Fruit fly (Drosophila melanogaster) whole organism, embryonic: ENCODE results near the gene CG12516.

Source experiments
- CG1024 ChIP-seq: fragments of 200-800 bp; sonication (Bioruptor generic); IDR thresholded peaks from 2 replicates; pipeline ENCODE4 v1.3.6; 2022; ENCODE audit warnings: missing biosample characterization, missing genetic modification characterization
- CG12071 ChIP-seq: fragments of 200-800 bp; sonication (Bioruptor generic); optimal IDR thresholded peaks from 3 replicates; lab custom pipeline; 2018; ENCODE audit warnings: missing biosample characterization, mild to moderate bottlenecking, missing genetic modification characterization
- CG12299 ChIP-seq: fragments of 200-800 bp; sonication (Bioruptor generic); optimal IDR thresholded peaks from 2 replicates; lab custom pipeline; 2018; ENCODE audit warnings: missing biosample characterization, mild to moderate bottlenecking, missing genetic modification characterization
- CG1529 ChIP-seq: fragments of 200-800 bp; sonication (Bioruptor generic); optimal IDR thresholded peaks from 3 replicates; lab custom pipeline; 2018; ENCODE audit warnings: missing biosample characterization, missing genetic modification characterization
- CG17186 ChIP-seq: fragments of 200-800 bp; sonication (Bioruptor generic); optimal IDR thresholded peaks from 3 replicates; lab custom pipeline; 2017; ENCODE audit warnings: missing biosample characterization, missing genetic modification reagents, missing genetic modification characterization
- CG17912 ChIP-seq: fragments of 200-800 bp; sonication (Bioruptor generic); optimal IDR thresholded peaks from 2 replicates; lab custom pipeline; 2018; ENCODE audit warnings: missing biosample characterization, mild to moderate bottlenecking, missing genetic modification characterization
- CG1832 ChIP-seq: fragments of 200-800 bp; sonication (Bioruptor generic); optimal IDR thresholded peaks from 2 replicates; lab custom pipeline; 2017; ENCODE audit warnings: missing biosample characterization, mild to moderate bottlenecking, missing genetic modification characterization, inconsistent platforms
- CG18476 ChIP-seq: fragments of 200-800 bp; sonication (Bioruptor generic); optimal IDR thresholded peaks from 2 replicates; lab custom pipeline; 2016; ENCODE audit warnings: missing biosample characterization, mild to moderate bottlenecking, missing genetic modification characterization
- CG18599 ChIP-seq: fragments of 200-800 bp; sonication (Bioruptor generic); optimal IDR thresholded peaks from 3 replicates; lab custom pipeline; 2017; ENCODE audit warnings: missing biosample characterization, missing genetic modification characterization, mild to moderate bottlenecking, moderate library complexity, missing genetic modification reagents
- CG18764 ChIP-seq: fragments of 200-800 bp; sonication (Bioruptor generic); optimal IDR thresholded peaks from 3 replicates; lab custom pipeline; 2016; ENCODE audit warnings: missing biosample characterization, missing genetic modification characterization
- CG2129 ChIP-seq: fragments of 200-800 bp; sonication (Bioruptor generic); IDR thresholded peaks from 2 replicates; pipeline ENCODE4 v1.3.6; 2022; ENCODE audit warnings: missing biosample characterization, missing genetic modification characterization; ENCODE audit not compliant: partially characterized antibody
- CG30403 ChIP-seq: fragments of 200-800 bp; sonication (Bioruptor generic); optimal IDR thresholded peaks from 3 replicates; lab custom pipeline; 2016; ENCODE audit warnings: missing biosample characterization, missing genetic modification characterization
- CG31224 ChIP-seq: fragments of 200-800 bp; sonication (Bioruptor generic); IDR thresholded peaks from 2 replicates; pipeline ENCODE4 v1.3.6; 2022; ENCODE audit warnings: missing biosample characterization, missing genetic modification characterization
- CG31388 ChIP-seq: fragments of 200-800 bp; sonication (Bioruptor generic); optimal IDR thresholded peaks from 2 replicates; lab custom pipeline; 2016; ENCODE audit warnings: missing biosample characterization, missing genetic modification characterization
- CG43689 ChIP-seq: fragments of 200-800 bp; sonication (Bioruptor generic); IDR thresholded peaks from 2 replicates; pipeline ENCODE4 v1.3.6; 2022; ENCODE audit warnings: missing biosample characterization, missing genetic modification characterization
- CG4730 ChIP-seq: fragments of 200-800 bp; sonication (Bioruptor generic); IDR thresholded peaks from 2 replicates; pipeline ENCODE4 v1.3.6; 2022; ENCODE audit warnings: missing biosample characterization, missing genetic modification characterization
- CG6854 ChIP-seq: fragments of 200-800 bp; sonication (Bioruptor generic); optimal IDR thresholded peaks from 3 replicates; lab custom pipeline; 2017; ENCODE audit warnings: missing biosample characterization, mild to moderate bottlenecking, missing genetic modification characterization
- CG8944 ChIP-seq: fragments of 200-800 bp; sonication (Bioruptor generic); optimal IDR thresholded peaks from 3 replicates; lab custom pipeline; 2016; ENCODE audit warnings: missing biosample characterization, missing genetic modification characterization
- D ChIP-seq, 2 experiments: fragments of 200-800 bp in 1 of 2; fragments of >200 bp in 1 of 2; sonication (Bioruptor generic) in 1 of 2; optimal IDR thresholded peaks; 2 replicates in 1 of 2; 3 replicates in 1 of 2; lab custom pipeline; 2017; ENCODE audit warnings: mild to moderate bottlenecking in 1 of 2, missing biosample characterization in 1 of 2, missing genetic modification characterization in 1 of 2, missing genetic modification reagents in 1 of 2
- Dll ChIP-seq: fragments of 200-800 bp; sonication (Bioruptor generic); IDR thresholded peaks from 4 replicates; pipeline ENCODE4 v1.3.6; 2022; ENCODE audit warnings: missing biosample characterization, missing genetic modification characterization; ENCODE audit not compliant: partially characterized antibody
- Hand ChIP-seq: fragments of 200-800 bp; sonication (Bioruptor generic); optimal IDR thresholded peaks from 2 replicates; lab custom pipeline; 2017; ENCODE audit warnings: mild to moderate bottlenecking, missing biosample characterization, missing genetic modification reagents, missing genetic modification characterization
- HmgD ChIP-seq: fragments of 200-800 bp; sonication (Bioruptor generic); optimal IDR thresholded peaks from 3 replicates; lab custom pipeline; 2016; ENCODE audit warnings: missing biosample characterization, missing genetic modification characterization
- Med ChIP-seq: fragments of 200-800 bp; sonication (Bioruptor generic); peaks from one replicate; lab custom pipeline; 2016; ENCODE audit warnings: missing biosample characterization, missing genetic modification characterization, mild to moderate bottlenecking, inconsistent platforms, moderate library complexity
- Mes4 ChIP-seq: fragments of 200-800 bp; sonication (Bioruptor generic); optimal IDR thresholded peaks from 2 replicates; lab custom pipeline; 2016; ENCODE audit warnings: missing biosample characterization, missing genetic modification characterization
- NFAT ChIP-seq: fragments of 200-800 bp; sonication (Bioruptor generic); IDR thresholded peaks from 2 replicates; pipeline ENCODE4 v1.3.6; 2022; ENCODE audit warnings: missing biosample characterization, missing genetic modification characterization
- Oaz ChIP-seq: fragments of 200-800 bp; sonication (Bioruptor generic); IDR thresholded peaks from 2 replicates; pipeline ENCODE4 v1.3.6; 2022; ENCODE audit warnings: missing biosample characterization, missing genetic modification characterization
- Side ChIP-seq: fragments of 200-800 bp; sonication (Bioruptor generic); optimal IDR thresholded peaks from 2 replicates; lab custom pipeline; 2016; ENCODE audit warnings: missing biosample characterization, missing genetic modification characterization
- Spps ChIP-seq: fragments of 200-800 bp; sonication (Bioruptor generic); optimal IDR thresholded peaks from 2 replicates; lab custom pipeline; 2018; ENCODE audit warnings: missing biosample characterization, mild to moderate bottlenecking, missing genetic modification characterization
- aop ChIP-seq: fragments of 200-800 bp; sonication (Bioruptor generic); IDR thresholded peaks from 2 replicates; pipeline ENCODE4 v1.3.6; 2022; ENCODE audit warnings: missing biosample characterization, missing genetic modification characterization
- ewg ChIP-seq: fragments of 200-800 bp; sonication (Bioruptor generic); optimal IDR thresholded peaks from 3 replicates; lab custom pipeline; 2017; ENCODE audit warnings: mild to moderate bottlenecking, missing biosample characterization, missing genetic modification reagents, missing genetic modification characterization
- fd102C ChIP-seq: fragments of 200-800 bp; sonication (Bioruptor generic); optimal IDR thresholded peaks from 2 replicates; lab custom pipeline; 2018; ENCODE audit warnings: missing biosample characterization, mild to moderate bottlenecking, missing genetic modification characterization, moderate library complexity
- gsb ChIP-seq: fragments of 200-800 bp; sonication (Bioruptor generic); IDR thresholded peaks from 2 replicates; pipeline ENCODE4 v1.3.6; 2022; ENCODE audit warnings: missing biosample characterization, missing genetic modification characterization
- h ChIP-seq: fragments of >200 bp; optimal IDR thresholded peaks from 2 replicates; lab custom pipeline; 2017
- hb ChIP-seq: fragments of 200-800 bp; sonication (Bioruptor generic); IDR thresholded peaks from 3 replicates; pipeline ENCODE4 v1.3.6; 2022; ENCODE audit warnings: missing biosample characterization, missing genetic modification characterization; ENCODE audit not compliant: partially characterized antibody
- inv ChIP-seq: fragments of 200-800 bp; sonication (Bioruptor generic); IDR thresholded peaks from 2 replicates; pipeline ENCODE4 v1.3.6; 2022; ENCODE audit warnings: missing biosample characterization, missing genetic modification characterization; ENCODE audit not compliant: partially characterized antibody
- klu ChIP-seq: fragments of 200-800 bp; sonication (Bioruptor generic); IDR thresholded peaks from 2 replicates; pipeline ENCODE4 v1.3.6; 2022; ENCODE audit warnings: missing biosample characterization, missing genetic modification characterization
- knrl ChIP-seq: fragments of 200-800 bp; sonication (Bioruptor generic); IDR thresholded peaks from 3 replicates; pipeline ENCODE4 v1.3.6; 2022; ENCODE audit warnings: missing biosample characterization, missing genetic modification characterization; ENCODE audit not compliant: partially characterized antibody
- luna ChIP-seq: fragments of 200-800 bp; sonication (Bioruptor generic); optimal IDR thresholded peaks from 2 replicates; lab custom pipeline; 2016; ENCODE audit warnings: missing biosample characterization, missing genetic modification characterization
- nau ChIP-seq: fragments of 200-800 bp; sonication (Bioruptor generic); optimal IDR thresholded peaks from 3 replicates; lab custom pipeline; 2017; ENCODE audit warnings: missing biosample characterization, mild to moderate bottlenecking, missing genetic modification characterization, missing genetic modification reagents
- peb ChIP-seq: fragments of 200-800 bp; sonication (Bioruptor generic); IDR thresholded peaks from 2 replicates; pipeline ENCODE4 v1.3.6; 2022; ENCODE audit warnings: missing biosample characterization, missing genetic modification characterization
- phol ChIP-seq: fragments of 200-800 bp; sonication (Bioruptor generic); optimal IDR thresholded peaks from 3 replicates; lab custom pipeline; 2018; ENCODE audit warnings: missing biosample characterization, mild to moderate bottlenecking, missing genetic modification characterization, moderate library complexity
- pzg ChIP-seq: fragments of 200-800 bp; sonication (Bioruptor generic); optimal IDR thresholded peaks from 3 replicates; lab custom pipeline; 2018; ENCODE audit warnings: missing biosample characterization, mild to moderate bottlenecking, missing genetic modification characterization, moderate library complexity
- repo ChIP-seq: fragments of 200-800 bp; sonication (Bioruptor generic); optimal IDR thresholded peaks from 2 replicates; lab custom pipeline; 2016; ENCODE audit warnings: missing biosample characterization, missing genetic modification characterization
- sc ChIP-seq, 3 experiments: fragments of >200 bp in 2 of 3; fragments of 200-800 bp in 1 of 3; sonication (Bioruptor generic) in 1 of 3; optimal IDR thresholded peaks; 2 replicates in 2 of 3; 3 replicates in 1 of 3; lab custom pipeline; 2017; ENCODE audit warnings: mild to moderate bottlenecking in 1 of 3, missing biosample characterization in 1 of 3, missing genetic modification characterization in 1 of 3, missing genetic modification reagents in 1 of 3
- sens ChIP-seq: fragments of 200-800 bp; sonication (Bioruptor generic); peaks from one replicate; lab custom pipeline; 2016; ENCODE audit warnings: missing biosample characterization, missing genetic modification characterization
- seq ChIP-seq: fragments of 200-800 bp; sonication (Bioruptor generic); IDR thresholded peaks from 2 replicates; pipeline ENCODE4 v1.3.6; 2022; ENCODE audit warnings: missing biosample characterization, missing genetic modification characterization
- shn ChIP-seq: fragments of 200-800 bp; sonication (Bioruptor generic); optimal IDR thresholded peaks from 3 replicates; lab custom pipeline; 2016; ENCODE audit warnings: missing biosample characterization, missing genetic modification characterization
- sim ChIP-seq: fragments of 200-800 bp; sonication (Bioruptor generic); IDR thresholded peaks from 2 replicates; pipeline ENCODE4 v1.3.6; 2022; ENCODE audit warnings: missing biosample characterization, missing genetic modification characterization
- so ChIP-seq: fragments of 200-800 bp; sonication (Bioruptor generic); IDR thresholded peaks from 3 replicates; pipeline ENCODE4 v1.3.6; 2022; ENCODE audit warnings: missing biosample characterization, missing genetic modification characterization
- stc ChIP-seq: fragments of 200-800 bp; sonication (Bioruptor generic); IDR thresholded peaks from 2 replicates; pipeline ENCODE4 v1.3.6; 2022; ENCODE audit warnings: missing biosample characterization, missing genetic modification characterization
- vnd ChIP-seq: fragments of 200-800 bp; sonication (Bioruptor generic); IDR thresholded peaks from 3 replicates; pipeline ENCODE4 v1.3.6; 2022; ENCODE audit warnings: missing biosample characterization, missing genetic modification characterization; ENCODE audit not compliant: partially characterized antibody

The CG12516 gene

dm6 chr3R:28340606-28340999 lies 36.2 kb upstream of the CG12516 start (continued):
- TF ChIP-seq vnd (no peak), inv (GFP tag; lab: Robert Waterston, UW) (no peak), sc (optimal IDR thresholded peaks at IDR 0.05; lab: Kevin White, UChicago) (no peak), sc (GFP tag; optimal IDR thresholded peaks at IDR 0.05; lab: Kevin White, UChicago) (no peak), Hand (GFP tag; lab: Kevin White, UChicago) (no peak), h (no peak), CG1529 (no peak), Oaz (GFP tag; lab: Robert Waterston, UW) (no peak), CG43689 (GFP tag; lab: Robert Waterston, UW) (no peak), CG17912 (GFP tag; lab: Kevin White, UChicago) (no peak), CG31388 (GFP tag; lab: Kevin White, UChicago) (no peak), sim (no peak), peb (GFP tag; lab: Robert Waterston, UW) (no peak), Dll (no peak), Spps (no peak), CG4730 (no peak), nau (GFP tag; lab: Kevin White, UChicago) (peak; percentile 20), pzg (GFP tag; lab: Kevin White, UChicago) (no peak), CG2129 (no peak), CG1832 (GFP tag; lab: Kevin White, UChicago) (no peak), aop (peak; percentile 70), fd102C (GFP tag; lab: Kevin White, UChicago) (no peak), NFAT (GFP tag; lab: Robert Waterston, UW) (no peak), ewg (no peak), stc (no peak; the same call in 1 of the 2 replicates), CG12299 (no peak), CG12071 (GFP tag; lab: Kevin White, UChicago) (no peak), CG18476 (no peak), shn (GFP tag; lab: Kevin White, UChicago) (no peak), CG18599 (GFP tag; lab: Kevin White, UChicago) (no peak), seq (GFP tag; lab: Robert Waterston, UW) (no peak), CG18764 (GFP tag; lab: Kevin White, UChicago) (no peak), sens (GFP tag; lab: Kevin White, UChicago) (no peak), repo (GFP tag; lab: Kevin White, UChicago) (no peak), klu (GFP tag; lab: Robert Waterston, UW) (no peak), knrl (GFP tag; lab: Robert Waterston, UW) (no peak), CG1024 (GFP tag; lab: Robert Waterston, UW) (no peak), hb (no peak), CG8944 (GFP tag; lab: Kevin White, UChicago) (no peak), Side (GFP tag; lab: Kevin White, UChicago) (no peak), phol (tag; lab: Kevin White, UChicago) (no peak), Mes4 (GFP tag; lab: Kevin White, UChicago) (no peak), gsb (GFP tag; lab: Robert Waterston, UW) (no peak), CG17186 (GFP tag; lab: Kevin White, UChicago) (no peak), D (optimal IDR thresholded peaks at IDR 0.05; lab: Kevin White, UChicago) (no peak), D (GFP tag; optimal IDR thresholded peaks at IDR 0.05; lab: Kevin White, UChicago) (no peak), HmgD (GFP tag; lab: Kevin White, UChicago) (no peak), CG31224 (no peak), so (GFP tag; lab: Robert Waterston, UW) (0 out of 3 replicates have a peak, but pooled peaks have one; percentile 16), Med (GFP tag; lab: Kevin White, UChicago) (peak; percentile 56), CG6854 (GFP tag; lab: Kevin White, UChicago) (no peak), luna (GFP tag; lab: Kevin White, UChicago) (no peak), CG30403 (GFP tag; lab: Kevin White, UChicago) (peak; percentile 9)
